Worm (Caenorhabditis elegans) whole organism, L4/young adult: Measurements from ENCODE around the gene unc-10.

ENCODE experiments used
- W03F9.2 ChIP-seq: fragments of 150-350 bp; optimal IDR thresholded peaks from 2 replicates; lab custom pipeline; 2014; ENCODE audit warnings: missing biosample characterization, missing genetic modification characterization
- dao-5 ChIP-seq: sonication (generic microtip); optimal IDR thresholded peaks from 2 replicates; lab custom pipeline; 2016; ENCODE audit warnings: missing genotype, missing genetic modification characterization, moderate library complexity, missing compliant biosample characterization
- him-1 ChIP-seq: sonication (generic microtip); optimal IDR thresholded peaks from 2 replicates; lab custom pipeline; 2016; ENCODE audit warnings: missing genotype, missing genetic modification reagents, missing genetic modification characterization, missing compliant biosample characterization

The unc-10 gene

ce11 chrX:7236717-7237116, 43.4 kb downstream of the unc-10 start:
- TF ChIP-seq dao-5 (tag; lab: Kevin White, UChicago), result no peak
- TF ChIP-seq W03F9.2 (tag; lab: Kevin White, UChicago), result no peak
- TF ChIP-seq him-1 (tag; lab: Kevin White, UChicago), result no peak

- TF ChIP-seq dao-5 (tag; lab: Kevin White, UChicago) (no peak), him-1 (tag; lab: Kevin White, UChicago) (peak; percentile 81)
Measured at ce11 chrX:7234723-7235203, 45.4 kb downstream of the unc-10 start.

DNA sequence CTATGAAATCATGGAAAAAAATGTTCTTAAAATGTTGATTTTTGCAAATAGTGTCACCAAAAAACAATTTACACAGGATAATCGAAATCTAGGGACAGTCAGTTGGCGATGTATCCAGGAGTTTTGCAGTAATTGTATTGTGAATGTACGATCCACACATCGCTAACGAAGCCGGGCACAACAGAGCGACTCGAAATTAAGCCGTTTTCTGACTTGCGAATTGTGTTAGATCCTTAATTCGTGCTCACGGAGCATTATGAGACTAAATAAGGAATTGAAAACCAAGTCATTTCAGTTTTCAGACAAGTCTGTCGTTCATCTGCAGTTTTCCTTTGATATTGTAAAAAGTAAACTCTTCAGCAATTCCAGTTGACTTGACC, 46.1 kb downstream of the unc-10 start:
- TF ChIP-seq dao-5 (tag; lab: Kevin White, UChicago), result no peak

DNA sequence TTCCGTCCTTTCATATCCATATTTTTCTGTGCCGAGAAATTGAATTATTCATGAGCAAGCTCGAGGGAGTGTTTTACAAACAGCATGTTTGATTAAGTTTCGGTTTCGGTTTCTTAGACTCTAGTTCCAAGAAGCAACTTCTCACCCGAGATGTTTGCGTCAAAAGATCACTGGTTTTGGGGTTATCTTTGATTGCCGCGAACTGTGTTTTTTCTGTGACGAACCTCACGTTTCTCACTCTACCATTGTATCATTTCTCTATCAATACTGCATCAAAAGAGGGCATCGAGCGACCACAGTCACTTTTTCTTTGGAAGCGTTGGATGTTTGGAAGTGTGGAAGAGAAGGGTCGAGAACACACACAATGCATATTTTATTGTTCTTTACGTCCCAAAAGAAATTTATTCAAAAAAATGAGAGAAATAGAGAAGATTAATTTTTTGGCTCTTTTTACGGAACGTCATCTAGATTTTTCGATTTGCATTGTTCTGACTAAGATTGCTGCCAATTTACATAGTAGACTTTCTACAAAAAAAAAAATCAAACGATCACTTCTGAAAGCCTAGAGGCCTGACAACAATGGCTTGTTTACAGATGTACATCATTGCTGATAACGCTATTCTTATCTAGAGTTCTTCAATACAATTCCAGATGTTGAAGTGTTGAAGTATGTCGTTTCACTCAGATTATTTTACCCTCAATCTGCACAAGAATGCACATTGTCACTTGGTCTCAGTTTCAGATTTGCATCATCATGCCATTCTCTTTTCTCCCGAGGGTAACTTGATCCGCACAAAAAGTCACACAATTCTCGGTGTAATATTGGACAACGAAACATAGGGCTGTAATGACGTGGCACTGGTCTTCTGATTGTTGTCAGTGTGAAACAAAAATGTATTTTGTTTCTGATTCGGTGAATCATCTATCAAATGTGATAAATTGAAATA, 46.7 kb downstream of the unc-10 start:
- TF ChIP-seq him-1 (tag; lab: Kevin White, UChicago) (no peak), dao-5 (tag; lab: Kevin White, UChicago) (no peak), W03F9.2 (tag; lab: Kevin White, UChicago) (no peak)

ce11 chrX:7232158-7232822, 47.8 kb downstream of the unc-10 start:
- TF ChIP-seq W03F9.2 (tag; lab: Kevin White, UChicago), result no peak
- peak; percentile 47 for TF ChIP-seq him-1 (tag; lab: Kevin White, UChicago)

- no peak for TF ChIP-seq dao-5 (tag; lab: Kevin White, UChicago)
- TF ChIP-seq him-1 (tag; lab: Kevin White, UChicago), result no peak
- no peak for TF ChIP-seq W03F9.2 (tag; lab: Kevin White, UChicago)
Measured at ce11 chrX:7230877-7231276, 49.2 kb downstream of the unc-10 start.

DNA sequence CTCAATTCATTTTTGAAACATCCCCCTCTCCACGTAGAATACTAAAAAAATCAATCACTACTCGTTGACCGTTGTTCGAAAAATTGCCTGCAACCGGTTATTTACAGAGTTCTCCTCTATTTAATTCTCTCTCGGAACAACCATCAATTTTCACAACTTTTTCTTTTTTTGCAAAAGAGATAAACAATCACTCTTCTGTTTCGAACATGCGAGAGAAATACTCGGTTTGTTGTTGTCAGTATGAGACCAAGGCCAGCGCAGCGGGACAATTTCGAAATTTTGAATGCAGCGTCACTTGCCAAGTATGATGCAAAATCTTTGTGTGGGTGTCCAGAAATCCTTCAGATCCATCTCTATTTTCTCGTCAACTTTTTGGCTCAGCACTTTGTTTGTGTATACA, 49.8 kb downstream of the unc-10 start:
- TF ChIP-seq him-1 (tag; lab: Kevin White, UChicago), result peak; percentile 6
- TF ChIP-seq W03F9.2 (tag; lab: Kevin White, UChicago), result no peak

ce11 chrX:7229357-7229756, 50.8 kb downstream of the unc-10 start:
- TF ChIP-seq W03F9.2 (tag; lab: Kevin White, UChicago) (no peak), him-1 (tag; lab: Kevin White, UChicago) (no peak), dao-5 (tag; lab: Kevin White, UChicago) (no peak)

DNA sequence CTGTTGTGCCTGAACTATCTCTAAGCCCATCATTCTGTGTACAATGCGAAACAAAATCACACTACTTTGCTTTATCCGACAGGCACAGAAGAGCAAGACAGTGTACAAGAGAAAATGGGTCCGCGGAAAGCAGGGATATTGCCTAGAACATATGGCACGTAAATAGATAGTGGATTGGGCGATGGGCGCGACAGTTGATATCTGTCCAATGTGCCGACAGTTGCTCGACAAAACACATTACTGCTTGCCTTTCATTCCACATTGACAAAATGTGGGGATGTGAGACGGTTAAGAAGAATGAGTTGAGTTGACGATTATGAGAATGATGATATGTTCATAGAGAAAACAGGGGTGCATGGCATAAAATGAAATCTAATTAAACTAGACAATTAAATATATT, 55.1 kb downstream of the unc-10 start:
- no peak for TF ChIP-seq him-1 (tag; lab: Kevin White, UChicago)
- no peak for TF ChIP-seq dao-5 (tag; lab: Kevin White, UChicago)
- TF ChIP-seq W03F9.2 (tag; lab: Kevin White, UChicago), result no peak

ce11 chrX:7224510-7224909, 55.6 kb downstream of the unc-10 start:
- no peak for TF ChIP-seq dao-5 (tag; lab: Kevin White, UChicago)
- TF ChIP-seq him-1 (tag; lab: Kevin White, UChicago), result peak; percentile 7
- no peak for TF ChIP-seq W03F9.2 (tag; lab: Kevin White, UChicago)

- peak; percentile 49 for TF ChIP-seq him-1 (tag; lab: Kevin White, UChicago)
- TF ChIP-seq W03F9.2 (tag; lab: Kevin White, UChicago), result no peak
Measured at ce11 chrX:7222383-7222782, 57.7 kb downstream of the unc-10 start.
